Worm (Caenorhabditis elegans) whole organism, L4 larva: ENCODE data around the gene irld-40.
A peak's percentile ranks its signal among the peaks of the same experiment; 100 is the strongest.

Experiments
- F10B5.3 ChIP-seq: sonication (generic microtip); optimal IDR thresholded peaks from 2 replicates; lab custom pipeline; 2016; ENCODE audit warnings: mild to moderate bottlenecking, missing genetic modification characterization, missing compliant biosample characterization
- F37D6.2 ChIP-seq: sonication (generic microtip); optimal IDR thresholded peaks from 2 replicates; lab custom pipeline; 2016; ENCODE audit warnings: mild to moderate bottlenecking, missing genetic modification characterization, missing compliant biosample characterization
- Y5F2A.4 ChIP-seq: fragments of 200-800 bp; sonication (Bioruptor generic); optimal IDR thresholded peaks from 2 replicates; lab custom pipeline; 2018; ENCODE audit warnings: mild to moderate bottlenecking, missing genetic modification characterization, missing compliant biosample characterization
- ZK546.5 ChIP-seq, 2 experiments: sonication (generic microtip); optimal IDR thresholded peaks; 2 replicates each; lab custom pipeline; 2017; ENCODE audit warnings: missing biosample characterization in 2 of 2, missing genetic modification characterization in 2 of 2
- arid-1 ChIP-seq: fragments of 200-800 bp; sonication (Bioruptor generic); conservative IDR thresholded peaks from 2 replicates; pipeline ENCODE4 v1.3.6; 2022; ENCODE audit warnings: missing genetic modification reagents, missing genetic modification characterization, missing compliant biosample characterization
- ceh-20 ChIP-seq: fragments of 200-800 bp; sonication (Bioruptor generic); IDR thresholded peaks from 2 replicates; pipeline ENCODE4 v1.3.6; 2022; ENCODE audit warnings: missing genetic modification reagents, missing genetic modification characterization, missing compliant biosample characterization
- ceh-44 ChIP-seq: fragments of 200-800 bp; sonication (Bioruptor generic); IDR thresholded peaks from 2 replicates; pipeline ENCODE4 v1.3.6; 2022; ENCODE audit warnings: missing genetic modification reagents, missing genetic modification characterization, missing compliant biosample characterization
- ceh-62 ChIP-seq: sonication (generic microtip); optimal IDR thresholded peaks from 2 replicates; lab custom pipeline; 2017; ENCODE audit warnings: missing biosample characterization, missing genetic modification characterization
- cey-2 ChIP-seq: sonication (generic microtip); optimal IDR thresholded peaks from 3 replicates; lab custom pipeline; 2017; ENCODE audit warnings: missing genetic modification characterization, mild to moderate bottlenecking, missing compliant biosample characterization, antibody characterized with exemption, borderline replicate concordance; ENCODE audit not compliant: insufficient read depth
- ctbp-1 ChIP-seq: fragments of 200-800 bp; sonication (Bioruptor generic); IDR thresholded peaks from 2 replicates; pipeline ENCODE4 v1.3.6; 2022; ENCODE audit warnings: missing genetic modification reagents, missing genetic modification characterization, missing compliant biosample characterization
- daf-12 ChIP-seq: fragments of 150-350 bp; optimal IDR thresholded peaks from 2 replicates; lab custom pipeline; 2014; ENCODE audit warnings: missing biosample characterization, missing genetic modification reagents, missing genetic modification characterization
- daf-16 ChIP-seq, 3 experiments: sonication (generic microtip); optimal IDR thresholded peaks; 2 replicates each; lab custom pipeline; 2016 to 2017; ENCODE audit warnings: missing genetic modification characterization in 3 of 3, missing genetic modification reagents in 3 of 3, mild to moderate bottlenecking in 2 of 3, missing compliant biosample characterization in 2 of 3, missing biosample characterization in 1 of 3, moderate library complexity in 1 of 3
- dmd-6 ChIP-seq: fragments of 200-800 bp; sonication (Bioruptor generic); IDR thresholded peaks from 2 replicates; pipeline ENCODE4 v1.3.6; 2022; ENCODE audit warnings: missing genetic modification reagents, missing genetic modification characterization, missing compliant biosample characterization
- dve-1 ChIP-seq: sonication (generic microtip); optimal IDR thresholded peaks from 2 replicates; lab custom pipeline; 2017; ENCODE audit warnings: antibody characterized with exemption, mild to moderate bottlenecking, missing genetic modification characterization, missing compliant biosample characterization; ENCODE audit not compliant: insufficient read depth
- egl-27 ChIP-seq: sonication (generic microtip); optimal IDR thresholded peaks from 3 replicates; lab custom pipeline; 2017; ENCODE audit warnings: missing biosample characterization, missing genetic modification reagents, missing genetic modification characterization
- egl-43 ChIP-seq: fragments of 200-800 bp; sonication (Bioruptor generic); IDR thresholded peaks from 2 replicates; pipeline ENCODE4 v1.3.6; 2022; ENCODE audit warnings: missing genetic modification reagents, missing genetic modification characterization, missing compliant biosample characterization
- fos-1 ChIP-seq: fragments of 150-350 bp; optimal IDR thresholded peaks from 2 replicates; lab custom pipeline; 2014; ENCODE audit warnings: missing biosample characterization, missing genetic modification characterization
- hlh-11 ChIP-seq: fragments of 200-800 bp; sonication (Bioruptor generic); optimal IDR thresholded peaks from 2 replicates; lab custom pipeline; 2018; ENCODE audit warnings: mild to moderate bottlenecking, missing genetic modification characterization, missing compliant biosample characterization
- hlh-30 ChIP-seq: sonication (generic microtip); optimal IDR thresholded peaks from 2 replicates; lab custom pipeline; 2017; ENCODE audit warnings: antibody characterized with exemption, mild to moderate bottlenecking, missing genetic modification characterization, missing compliant biosample characterization; ENCODE audit not compliant: insufficient read depth
- lin-13 ChIP-seq: fragments of 150-350 bp; optimal IDR thresholded peaks from 2 replicates; lab custom pipeline; 2014; ENCODE audit warnings: missing biosample characterization, missing genetic modification reagents, missing genetic modification characterization
- lin-29 ChIP-seq: fragments of 200-800 bp; sonication (Bioruptor generic); IDR thresholded peaks from 2 replicates; pipeline ENCODE4 v1.3.6; 2022; ENCODE audit warnings: missing genetic modification reagents, missing genetic modification characterization, missing compliant biosample characterization
- lin-38 ChIP-seq: fragments of 200-800 bp; sonication (Bioruptor generic); IDR thresholded peaks from 2 replicates; pipeline ENCODE4 v1.3.6; 2022; ENCODE audit warnings: missing genetic modification reagents, missing genetic modification characterization, missing compliant biosample characterization
- lsy-2 ChIP-seq, 2 experiments: fragments of 150-350 bp in 1 of 2; sonication (generic microtip) in 1 of 2; optimal IDR thresholded peaks; 2 replicates each; lab custom pipeline; 2014 to 2017; ENCODE audit warnings: missing biosample characterization in 2 of 2, missing genetic modification characterization in 2 of 2
- madf-5 ChIP-seq, 2 experiments: fragments of 200-800 bp; sonication (Bioruptor generic); IDR thresholded peaks; 2 replicates each; pipeline ENCODE4 v1.3.6; 2022; ENCODE audit warnings: missing compliant biosample characterization in 2 of 2, missing genetic modification characterization in 2 of 2
- mdl-1 ChIP-seq, 2 experiments: fragments of 150-350 bp in 1 of 2; sonication (generic microtip) in 1 of 2; optimal IDR thresholded peaks; 2 replicates each; lab custom pipeline; 2014 to 2017; ENCODE audit warnings: missing biosample characterization in 2 of 2, missing genetic modification characterization in 2 of 2
- mdt-29 ChIP-seq: fragments of 200-800 bp; sonication (Bioruptor generic); IDR thresholded peaks from 2 replicates; pipeline ENCODE4 v1.3.6; 2022; ENCODE audit warnings: missing genetic modification reagents, missing genetic modification characterization, missing compliant biosample characterization
- mep-1 ChIP-seq: fragments of 150-350 bp; sonication (generic microtip); optimal IDR thresholded peaks from 3 replicates; lab custom pipeline; 2014; ENCODE audit warnings: missing biosample characterization, missing genetic modification characterization
- mxl-2 ChIP-seq: fragments of 200-800 bp; sonication (Bioruptor generic); conservative IDR thresholded peaks from 2 replicates; pipeline ENCODE4 v1.3.6; 2022; ENCODE audit warnings: missing genetic modification reagents, missing genetic modification characterization, missing compliant biosample characterization
- nhr-11 ChIP-seq: fragments of 150-350 bp; optimal IDR thresholded peaks from 2 replicates; lab custom pipeline; 2014; ENCODE audit warnings: missing biosample characterization, missing genetic modification characterization
- nhr-25 ChIP-seq: sonication (generic microtip); optimal IDR thresholded peaks from 2 replicates; lab custom pipeline; 2017; ENCODE audit warnings: missing genetic modification characterization, mild to moderate bottlenecking, missing compliant biosample characterization, antibody characterized with exemption, moderate library complexity, borderline replicate concordance; ENCODE audit not compliant: insufficient read depth
- nhr-28 ChIP-seq: fragments of 150-350 bp; optimal IDR thresholded peaks from 2 replicates; lab custom pipeline; 2014; ENCODE audit warnings: missing biosample characterization, missing genetic modification characterization
- nhr-41 ChIP-seq: fragments of 200-800 bp; sonication (Bioruptor generic); IDR thresholded peaks from 2 replicates; pipeline ENCODE4 v1.3.6; 2022; ENCODE audit warnings: missing genetic modification reagents, missing genetic modification characterization, missing compliant biosample characterization
- nhr-42 ChIP-seq: fragments of 200-800 bp; sonication (Bioruptor generic); IDR thresholded peaks from 2 replicates; pipeline ENCODE4 v1.3.6; 2022; ENCODE audit warnings: missing genetic modification characterization, missing compliant biosample characterization
- nhr-48 ChIP-seq: sonication (generic microtip); optimal IDR thresholded peaks from 2 replicates; lab custom pipeline; 2016; ENCODE audit warnings: mild to moderate bottlenecking, missing genetic modification characterization, missing compliant biosample characterization
- nhr-6 ChIP-seq: fragments of 150-350 bp; optimal IDR thresholded peaks from 2 replicates; lab custom pipeline; 2014; ENCODE audit warnings: missing biosample characterization, missing genetic modification characterization
- nhr-77 ChIP-seq: fragments of 150-350 bp; optimal IDR thresholded peaks from 2 replicates; lab custom pipeline; 2014; ENCODE audit warnings: missing biosample characterization, missing genetic modification characterization
- pqm-1 ChIP-seq: sonication (generic microtip); optimal IDR thresholded peaks from 2 replicates; lab custom pipeline; 2017; ENCODE audit warnings: missing biosample characterization, missing genetic modification characterization
- skn-1 ChIP-seq: fragments of 150-350 bp; optimal IDR thresholded peaks from 2 replicates; lab custom pipeline; 2014; ENCODE audit warnings: missing biosample characterization, missing genetic modification characterization
- snpc-4 ChIP-seq: fragments of 150-350 bp; optimal IDR thresholded peaks from 2 replicates; lab custom pipeline; 2014; ENCODE audit warnings: missing biosample characterization, missing genetic modification characterization
- spr-1 ChIP-seq: sonication (generic microtip); optimal IDR thresholded peaks from 2 replicates; lab custom pipeline; 2016; ENCODE audit warnings: mild to moderate bottlenecking, missing genetic modification characterization, missing compliant biosample characterization
- tra-1 ChIP-seq: fragments of 200-800 bp; sonication (Bioruptor generic); IDR thresholded peaks from 2 replicates; pipeline ENCODE4 v1.3.6; 2022; ENCODE audit warnings: missing genetic modification reagents, missing genetic modification characterization, missing compliant biosample characterization
- unc-130 ChIP-seq: sonication (generic microtip); optimal IDR thresholded peaks from 2 replicates; lab custom pipeline; 2016; ENCODE audit warnings: missing genetic modification reagents, missing genetic modification characterization, missing compliant biosample characterization
- unc-39 ChIP-seq: sonication (generic microtip); optimal IDR thresholded peaks from 2 replicates; lab custom pipeline; 2017; ENCODE audit warnings: missing biosample characterization, missing genetic modification characterization
- vab-7 ChIP-seq: fragments of 200-800 bp; sonication (Bioruptor generic); IDR thresholded peaks from 2 replicates; pipeline ENCODE4 v1.3.6; 2022; ENCODE audit warnings: missing genetic modification reagents, missing genetic modification characterization, missing compliant biosample characterization
- zfp-2 ChIP-seq: sonication (generic microtip); optimal IDR thresholded peaks from 2 replicates; lab custom pipeline; 2016; ENCODE audit warnings: mild to moderate bottlenecking, missing genetic modification characterization, missing compliant biosample characterization
- zfp-3 ChIP-seq: fragments of 200-800 bp; sonication (Bioruptor generic); conservative IDR thresholded peaks from 2 replicates; pipeline ENCODE4 v1.3.6; 2022; ENCODE audit warnings: missing genetic modification reagents, missing genetic modification characterization, missing compliant biosample characterization
- zip-11 ChIP-seq: fragments of 200-800 bp; sonication (Bioruptor generic); IDR thresholded peaks from 2 replicates; pipeline ENCODE4 v1.3.6; 2022; ENCODE audit warnings: missing genetic modification characterization, missing compliant biosample characterization
- zip-2 ChIP-seq: fragments of 150-350 bp; optimal IDR thresholded peaks from 2 replicates; lab custom pipeline; 2014; ENCODE audit warnings: missing biosample characterization, missing genetic modification characterization
- ztf-7 ChIP-seq: fragments of 150-350 bp; optimal IDR thresholded peaks from 2 replicates; lab custom pipeline; 2014; ENCODE audit warnings: missing biosample characterization, missing genetic modification characterization

The irld-40 gene

ce11 chrV:1627269-1627668 is 35.1 kb upstream of the irld-40 start (continued):
- TF ChIP-seq fos-1 (tag; lab: Kevin White, UChicago): no peak
- TF ChIP-seq dmd-6 (GFP tag; lab: Robert Waterston, UW): peak; percentile 39
- TF ChIP-seq hlh-30 (tag; lab: Kevin White, UChicago): peak; percentile 55
- no peak for TF ChIP-seq lin-38 (GFP tag; lab: Robert Waterston, UW)
- peak in 1 of 2 experiments; percentile 37 for TF ChIP-seq mdl-1 (tag; optimal IDR thresholded peaks at IDR 0.05; lab: Kevin White, UChicago)
- TF ChIP-seq ZK546.5 (tag; optimal IDR thresholded peaks at IDR 0.05; lab: Kevin White, UChicago): no peak
- no peak for TF ChIP-seq egl-27 (tag; lab: Kevin White, UChicago)
- TF ChIP-seq spr-1: no peak
- no peak for TF ChIP-seq pqm-1 (tag; lab: Kevin White, UChicago)
- no peak for TF ChIP-seq daf-12 (tag; lab: Kevin White, UChicago)
- peak; percentile 6 for TF ChIP-seq dve-1
- TF ChIP-seq ceh-44 (GFP tag; lab: Robert Waterston, UW): no peak
- TF ChIP-seq mep-1 (tag; lab: Kevin White, UChicago): peak; percentile 23

ce11 chrV:1629329-1629728 is 33.0 kb upstream of the irld-40 start, which contains the start of gene nhr-238:
Gene nhr-238, minus strand, starts transcription at chrV:1629432.
- TF ChIP-seq zfp-2 (tag; lab: Kevin White, UChicago) (no peak), egl-43 (GFP tag; lab: Robert Waterston, UW) (no peak), dve-1 (peak; percentile 44), zip-11 (GFP tag; lab: Robert Waterston, UW) (no peak), madf-5 (GFP tag; IDR thresholded peaks at IDR 0.05; lab: Robert Waterston, UW) (no peak), zip-2 (tag; lab: Kevin White, UChicago) (no peak), Y5F2A.4 (GFP tag; lab: Kevin White, UChicago) (no peak), mxl-2 (no peak), ceh-62 (tag; lab: Kevin White, UChicago) (no peak), F10B5.3 (tag; lab: Kevin White, UChicago) (no peak), ztf-7 (tag; lab: Kevin White, UChicago) (peak; percentile 75), nhr-77 (peak; percentile 99), skn-1 (tag; lab: Kevin White, UChicago) (no peak), lin-13 (GFP tag; lab: Kevin White, UChicago) (no peak), vab-7 (no peak), nhr-42 (GFP tag; lab: Robert Waterston, UW) (peak; percentile 85), lsy-2 (tag; optimal IDR thresholded peaks at IDR 0.05; lab: Kevin White, UChicago) (no peak), nhr-41 (GFP tag; lab: Robert Waterston, UW) (no peak), ceh-20 (GFP tag; lab: Robert Waterston, UW) (no peak), unc-39 (tag; lab: Kevin White, UChicago) (no peak), cey-2 (no peak), ctbp-1 (no peak), nhr-6 (tag; lab: Kevin White, UChicago) (no peak), arid-1 (GFP tag; lab: Robert Waterston, UW) (no peak), mep-1 (tag; lab: Kevin White, UChicago) (no peak), daf-12 (tag; lab: Kevin White, UChicago) (no peak), daf-16 (GFP tag; optimal IDR thresholded peaks at IDR 0.05; lab: Kevin White, UChicago) (no peak), daf-16 (tag; optimal IDR thresholded peaks at IDR 0.05; lab: Kevin White, UChicago) (peak; percentile 17), unc-130 (GFP tag; lab: Kevin White, UChicago) (no peak), zfp-3 (GFP tag; lab: Robert Waterston, UW) (no peak), nhr-28 (tag; lab: Kevin White, UChicago) (peak; percentile 100), mdt-29 (GFP tag; lab: Robert Waterston, UW) (no peak), ZK546.5 (tag; optimal IDR thresholded peaks at IDR 0.05; lab: Kevin White, UChicago) (no peak), hlh-11 (tag; lab: Kevin White, UChicago) (no peak), nhr-11 (tag; lab: Kevin White, UChicago) (no peak), F37D6.2 (tag; lab: Kevin White, UChicago) (no peak), nhr-48 (no peak), snpc-4 (no peak), egl-27 (tag; lab: Kevin White, UChicago) (no peak), lin-29 (GFP tag; lab: Robert Waterston, UW) (no peak), mdl-1 (tag; optimal IDR thresholded peaks at IDR 0.05; lab: Kevin White, UChicago) (no peak), tra-1 (GFP tag; lab: Robert Waterston, UW) (no peak), nhr-25 (tag; lab: Kevin White, UChicago) (no peak)
